Worm (Caenorhabditis elegans): Measurements from ENCODE around the gene wdr-4.

wdr-4 gene

DNA sequence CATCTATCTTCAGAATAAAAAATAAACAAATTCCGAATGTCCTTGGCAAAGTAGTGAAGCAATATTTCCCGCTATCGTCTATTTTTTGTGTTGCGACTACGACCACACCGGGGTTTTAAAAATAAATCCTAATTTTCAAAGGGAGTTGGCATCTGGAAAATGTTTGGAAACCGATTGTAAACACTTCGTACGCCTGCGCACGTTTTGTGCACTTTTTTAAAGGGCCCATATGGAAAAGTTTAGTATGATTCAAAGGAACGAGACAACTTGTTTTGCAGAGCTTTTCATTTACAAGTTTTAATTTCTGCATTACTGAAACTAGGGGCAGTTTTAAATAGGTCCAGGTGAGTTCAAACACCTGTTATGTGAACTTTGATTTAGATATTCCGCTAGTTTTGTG, 14.5 kb downstream of the wdr-4 start:
- TF ChIP-seq sem-2 (GFP tag; optimal IDR thresholded peaks at IDR 0.05) (no peak), hlh-1 (tag; optimal IDR thresholded peaks at IDR 0.05) (no peak), tbx-8 (GFP tag; optimal IDR thresholded peaks at IDR 0.05) (no peak), flh-1 (GFP tag; optimal IDR thresholded peaks at IDR 0.05) (no peak), nhr-28 (tag; optimal IDR thresholded peaks at IDR 0.05) (no peak), ces-1 (GFP tag; optimal IDR thresholded peaks at IDR 0.05) (no peak)

DNA sequence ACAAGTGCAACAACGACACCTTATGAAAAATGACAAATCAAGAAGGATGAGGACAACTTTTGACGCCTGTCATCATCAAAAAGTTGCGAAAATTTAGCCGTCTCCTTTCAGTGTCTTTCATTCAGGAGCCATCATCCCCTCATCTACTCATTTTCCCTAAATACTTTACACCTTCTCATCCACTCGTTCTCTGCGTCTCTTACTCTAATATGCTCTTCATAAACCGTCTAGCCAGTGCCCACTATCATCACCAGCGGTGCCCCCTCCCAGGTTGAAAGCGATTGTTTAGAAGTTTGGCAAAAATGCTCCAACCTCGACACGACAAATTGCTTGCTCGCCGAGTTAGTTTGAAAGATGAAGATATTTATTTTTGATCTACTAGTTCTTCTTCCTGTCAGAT, 17.0 kb downstream of the wdr-4 start:
- TF ChIP-seq elt-1 (tag; optimal IDR thresholded peaks at IDR 0.05; ENCODE audit: borderline replicate concordance, insufficient read depth) (no peak), unc-120 (tag; optimal IDR thresholded peaks at IDR 0.05; ENCODE audit: poor library complexity, severe bottlenecking) (peak; percentile 61), unc-62 (GFP tag; optimal IDR thresholded peaks at IDR 0.05) (peak; percentile 76), hlh-1 (tag; optimal IDR thresholded peaks at IDR 0.05) (peak; percentile 41), blmp-1 (tag; optimal IDR thresholded peaks at IDR 0.05) (no peak)

- TF ChIP-seq zip-8 (tag; optimal IDR thresholded peaks at IDR 0.05) (peak; percentile 21), cnd-1 (tag; optimal IDR thresholded peaks at IDR 0.05) (no peak)
Measured at ce11 chrIII:6746008-6746407, 20.4 kb downstream of the wdr-4 start, which contains the start of gene dig-1. TSS of gene dig-1 (plus strand) at chrIII:6746308.

DNA sequence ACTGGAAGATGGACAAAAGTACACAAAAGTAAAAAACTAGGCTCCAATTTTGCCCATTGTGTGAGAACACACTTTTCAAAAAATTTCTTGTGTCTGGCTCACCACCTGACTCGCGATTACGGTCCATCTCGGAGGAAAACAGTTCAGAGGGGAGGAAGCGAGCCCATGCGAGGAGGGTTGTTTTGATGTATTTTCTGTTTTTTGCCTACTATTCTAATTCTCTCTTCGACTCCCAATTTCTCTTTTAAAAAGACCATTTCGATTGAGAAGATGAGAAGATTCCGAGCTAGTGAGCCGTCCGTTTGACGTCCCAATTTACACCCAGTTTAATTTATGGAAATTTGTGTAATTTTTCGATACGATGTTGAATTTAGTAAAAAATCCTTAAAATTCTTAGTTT, 21.1 kb downstream of the wdr-4 start:
- no peak for TF ChIP-seq ztf-11 (tag; optimal IDR thresholded peaks at IDR 0.05)
- TF ChIP-seq tbx-8 (GFP tag; optimal IDR thresholded peaks at IDR 0.05): no peak
- TF ChIP-seq lin-32 (GFP tag; optimal IDR thresholded peaks at IDR 0.05): no peak
- no peak for TF ChIP-seq M03D4.4 (tag; optimal IDR thresholded peaks at IDR 0.05)

ce11 chrIII:6752612-6753011, 27.0 kb downstream of the wdr-4 start:
- TF ChIP-seq mab-5 (tag; optimal IDR thresholded peaks at IDR 0.05) (no peak), nhr-2 (tag; optimal IDR thresholded peaks at IDR 0.05) (no peak), mep-1 (tag; optimal IDR thresholded peaks at IDR 0.05) (no peak), cnd-1 (tag; optimal IDR thresholded peaks at IDR 0.05) (no peak), unc-62 (GFP tag; optimal IDR thresholded peaks at IDR 0.05) (no peak), sptf-1 (tag; optimal IDR thresholded peaks at IDR 0.05) (no peak), ztf-11 (tag; optimal IDR thresholded peaks at IDR 0.05) (no peak), mls-2 (tag; optimal IDR thresholded peaks at IDR 0.05) (no peak), ham-2 (GFP tag; optimal IDR thresholded peaks at IDR 0.05) (no peak), zip-8 (tag; optimal IDR thresholded peaks at IDR 0.05) (no peak), nhr-76 (tag; optimal IDR thresholded peaks at IDR 0.05) (no peak), ces-1 (GFP tag; optimal IDR thresholded peaks at IDR 0.05) (no peak), ceh-43 (GFP tag; optimal IDR thresholded peaks at IDR 0.05) (no peak)

ce11 chrIII:6756769-6757168, 31.2 kb downstream of the wdr-4 start:
- no peak for TF ChIP-seq mab-5 (tag; optimal IDR thresholded peaks at IDR 0.05)
- TF ChIP-seq elt-3 (tag; optimal IDR thresholded peaks at IDR 0.05): no peak
- no peak for TF ChIP-seq zip-8 (tag; optimal IDR thresholded peaks at IDR 0.05)
- no peak for TF ChIP-seq unc-62 (GFP tag; optimal IDR thresholded peaks at IDR 0.05)
- TF ChIP-seq blmp-1 (tag; optimal IDR thresholded peaks at IDR 0.05): no peak
- no peak for TF ChIP-seq sptf-1 (tag; optimal IDR thresholded peaks at IDR 0.05)
- no peak for TF ChIP-seq lin-13 (tag; optimal IDR thresholded peaks at IDR 0.05)
- no peak for TF ChIP-seq nhr-2 (tag; optimal IDR thresholded peaks at IDR 0.05)
- no peak for TF ChIP-seq ceh-39 (tag; optimal IDR thresholded peaks at IDR 0.05)
- no peak for TF ChIP-seq lin-32 (GFP tag; optimal IDR thresholded peaks at IDR 0.05)
- no peak for TF ChIP-seq mls-2 (tag; optimal IDR thresholded peaks at IDR 0.05)
- TF ChIP-seq ces-1 (GFP tag; optimal IDR thresholded peaks at IDR 0.05): no peak
- no peak for TF ChIP-seq elt-1 (tag; optimal IDR thresholded peaks at IDR 0.05; ENCODE audit: borderline replicate concordance, insufficient read depth)
- no peak for TF ChIP-seq nhr-237 (tag; optimal IDR thresholded peaks at IDR 0.05)
- no peak for TF ChIP-seq ceh-43 (GFP tag; optimal IDR thresholded peaks at IDR 0.05)
- no peak for TF ChIP-seq sem-2 (GFP tag; optimal IDR thresholded peaks at IDR 0.05)
- TF ChIP-seq bed-3 (GFP tag; optimal IDR thresholded peaks at IDR 0.05): no peak
- no peak for TF ChIP-seq snpc-4 (tag; optimal IDR thresholded peaks at IDR 0.05)
- no peak for TF ChIP-seq nhr-76 (tag; optimal IDR thresholded peaks at IDR 0.05)
- TF ChIP-seq nhr-12 (tag; optimal IDR thresholded peaks at IDR 0.05): no peak
